Fruit fly (Drosophila melanogaster) whole organism, adult: ENCODE results near the gene CG44000.

Source experiments
- CG11617 ChIP-seq: fragments of 200-800 bp; sonication (Bioruptor generic); optimal IDR thresholded peaks from 2 replicates; lab custom pipeline; 2017; ENCODE audit warnings: mild to moderate bottlenecking, missing biosample characterization, missing genetic modification reagents, missing genetic modification characterization
- CG1620 ChIP-seq: fragments of 200-800 bp; sonication (Bioruptor generic); optimal IDR thresholded peaks from 2 replicates; lab custom pipeline; 2016; ENCODE audit warnings: missing biosample characterization, missing genetic modification characterization
- CG33017 ChIP-seq: fragments of 200-800 bp; sonication (Bioruptor generic); optimal IDR thresholded peaks from 2 replicates; lab custom pipeline; 2018; ENCODE audit warnings: missing biosample characterization, mild to moderate bottlenecking, missing genetic modification characterization, moderate library complexity
- CG7045 ChIP-seq: fragments of 200-800 bp; sonication (Bioruptor generic); optimal IDR thresholded peaks from 2 replicates; lab custom pipeline; 2017; ENCODE audit warnings: missing biosample characterization, mild to moderate bottlenecking, missing genetic modification characterization
- CG7101 ChIP-seq: fragments of 200-800 bp; sonication (Bioruptor generic); optimal IDR thresholded peaks from 2 replicates; lab custom pipeline; 2018; ENCODE audit warnings: missing biosample characterization, mild to moderate bottlenecking, missing genetic modification characterization, moderate library complexity
- Clk ChIP-seq: fragments of 200-800 bp; sonication (Bioruptor generic); optimal IDR thresholded peaks from 2 replicates; lab custom pipeline; 2017; ENCODE audit warnings: missing biosample characterization, missing genetic modification characterization
- Crg-1 ChIP-seq: fragments of 200-800 bp; sonication (Bioruptor generic); optimal IDR thresholded peaks from 2 replicates; lab custom pipeline; 2016; ENCODE audit warnings: missing biosample characterization, missing genetic modification characterization
- Hr96 ChIP-seq: fragments of 200-800 bp; sonication (Bioruptor generic); optimal IDR thresholded peaks from 2 replicates; lab custom pipeline; 2016; ENCODE audit warnings: missing biosample characterization, missing genetic modification characterization
- Mnt ChIP-seq: fragments of 200-800 bp; sonication (Bioruptor generic); optimal IDR thresholded peaks from 2 replicates; lab custom pipeline; 2016; ENCODE audit warnings: missing biosample characterization, mild to moderate bottlenecking, missing genetic modification characterization
- bab1 ChIP-seq: fragments of 200-800 bp; sonication (Bioruptor generic); optimal IDR thresholded peaks from 3 replicates; lab custom pipeline; 2019; ENCODE audit warnings: missing biosample characterization, mild to moderate bottlenecking, missing genetic modification characterization, moderate library complexity
- cic ChIP-seq: fragments of 200-800 bp; sonication (Bioruptor generic); optimal IDR thresholded peaks from 2 replicates; lab custom pipeline; 2017; ENCODE audit warnings: missing biosample characterization, mild to moderate bottlenecking, missing genetic modification characterization, moderate library complexity
- kay ChIP-seq: fragments of 200-800 bp; sonication (Bioruptor generic); peaks from one replicate; lab custom pipeline; 2016; ENCODE audit warnings: missing biosample characterization, missing genetic modification characterization, borderline replicate concordance
- ovo ChIP-seq: fragments of 200-800 bp; sonication (Bioruptor generic); optimal IDR thresholded peaks from 2 replicates; lab custom pipeline; 2016; ENCODE audit warnings: missing biosample characterization, missing genetic modification characterization
- toe ChIP-seq: fragments of 200-800 bp; sonication (Bioruptor generic); optimal IDR thresholded peaks from 2 replicates; lab custom pipeline; 2016; ENCODE audit warnings: missing biosample characterization, missing genetic modification characterization

DNA sequence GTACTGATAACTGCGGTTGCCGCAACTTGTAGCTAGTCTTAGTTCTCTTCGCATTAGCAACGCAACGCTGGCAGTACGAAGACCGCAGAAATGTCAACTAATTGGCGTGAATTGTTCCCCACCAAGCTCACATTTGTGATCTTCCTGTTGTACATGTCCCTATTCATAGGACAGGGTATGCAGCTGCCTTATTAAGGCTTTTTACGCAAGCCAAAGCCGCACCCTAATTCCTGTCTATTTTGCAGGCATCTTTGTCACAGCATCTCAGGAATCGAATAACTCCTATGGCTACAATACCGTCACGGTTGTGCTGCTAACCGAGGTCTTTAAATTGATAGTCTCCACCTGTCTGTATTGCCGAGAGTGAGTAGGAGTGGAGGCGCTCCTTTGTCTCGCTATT is 9.9 kb downstream of the CG44000 start, which contains the start of gene eIF3h:
- TF ChIP-seq Hr96 (GFP tag; lab: Kevin White, UChicago) (no peak), CG11617 (GFP tag; lab: Kevin White, UChicago) (no peak), CG1620 (no peak), cic (GFP tag; lab: Kevin White, UChicago) (no peak), CG33017 (no peak), Mnt (no peak), Crg-1 (GFP tag; lab: Kevin White, UChicago) (no peak), Clk (GFP tag; lab: Kevin White, UChicago) (no peak), toe (no peak), kay (GFP tag; lab: Kevin White, UChicago) (no peak), ovo (no peak), CG7101 (tag; lab: Kevin White, UChicago) (no peak), CG7045 (GFP tag; lab: Kevin White, UChicago) (no peak), bab1 (no peak)
